Worm (Caenorhabditis elegans): Measurements from ENCODE around the gene ubc-23.

DNA sequence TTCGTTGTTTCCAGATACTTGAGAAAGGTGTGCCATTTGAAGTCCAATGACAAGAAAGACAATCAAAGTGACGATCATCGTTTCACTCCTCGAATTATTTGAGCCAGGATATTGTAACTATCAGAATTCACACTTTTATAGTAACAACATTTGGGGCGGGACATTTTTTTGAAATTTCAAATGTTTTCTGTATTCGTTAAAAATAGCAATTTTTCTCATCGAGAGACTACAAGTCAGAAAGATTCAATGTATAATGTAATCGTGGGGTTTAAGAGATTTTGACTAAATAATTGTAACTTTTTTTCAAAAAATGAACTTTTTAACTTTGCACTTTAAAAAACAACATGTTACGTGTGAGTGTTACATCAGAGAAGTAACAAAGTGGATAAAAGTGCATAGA lies 22.5 kb downstream of the ubc-23 start, which contains the start of gene ins-9:
- TF ChIP-seq ztf-11 (tag; optimal IDR thresholded peaks at IDR 0.05) (no peak), jun-1 (tag; optimal IDR thresholded peaks at IDR 0.05) (no peak), nhr-25 (tag; optimal IDR thresholded peaks at IDR 0.05; ENCODE audit: borderline replicate concordance, insufficient read depth) (no peak), ZK546.5 (tag; optimal IDR thresholded peaks at IDR 0.05) (no peak), vab-7 (GFP tag; IDR thresholded peaks at IDR 0.05) (no peak), skn-1 (tag; optimal IDR thresholded peaks at IDR 0.05) (no peak), nhr-237 (tag; optimal IDR thresholded peaks at IDR 0.05) (no peak), fkh-10 (GFP tag; optimal IDR thresholded peaks at IDR 0.05) (no peak), dmd-6 (GFP tag; IDR thresholded peaks at IDR 0.05) (no peak), F49E8.2 (tag; optimal IDR thresholded peaks at IDR 0.05; ENCODE audit: borderline replicate concordance) (no peak), nhr-76 (tag; optimal IDR thresholded peaks at IDR 0.05) (no peak), hlh-30 (tag; optimal IDR thresholded peaks at IDR 0.05; ENCODE audit: insufficient read depth) (no peak)
